Fruit fly (Drosophila melanogaster): ENCODE measurements around the gene knrl.

knrl gene

DNA sequence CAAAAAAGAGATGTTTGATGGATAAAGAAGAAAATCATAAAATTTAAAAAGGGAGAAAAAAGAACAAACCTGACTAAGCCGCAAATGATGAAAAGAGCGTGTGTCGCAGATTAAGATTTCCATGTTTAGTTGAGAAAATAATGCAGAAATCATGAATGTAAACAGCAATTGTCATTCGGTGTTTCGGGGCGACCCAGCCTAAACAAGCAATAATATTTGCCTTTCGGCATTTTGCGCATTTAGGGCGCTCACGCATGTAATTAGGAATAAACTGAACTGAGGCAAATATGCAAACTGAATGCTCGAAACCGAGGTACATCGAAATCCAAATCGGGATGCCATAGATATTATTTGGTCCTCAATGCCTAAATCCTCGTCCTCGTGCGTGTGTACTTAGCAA is 8.7 kb upstream of the knrl start:
- no peak for TF ChIP-seq CG17801 (GFP tag; optimal IDR thresholded peaks at IDR 0.05; ENCODE audit: partially characterized antibody)

DNA sequence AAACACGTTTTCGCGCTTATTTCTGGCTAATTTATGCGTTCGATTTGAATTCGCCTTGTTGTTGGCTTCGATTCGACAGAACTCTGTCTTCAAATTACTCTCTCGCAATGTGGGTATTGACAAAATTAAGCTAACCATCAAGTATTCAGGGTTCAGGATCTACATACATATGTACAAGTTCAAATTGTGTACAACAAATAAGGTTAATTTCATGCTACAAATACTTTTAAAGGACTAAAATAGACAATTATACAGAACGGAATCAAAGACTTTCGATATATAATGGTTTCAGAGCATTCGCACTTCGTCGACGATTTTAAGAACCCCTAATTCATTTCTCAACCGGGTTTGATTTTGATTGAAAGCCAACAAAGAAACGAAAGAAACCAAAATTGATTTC is 4.2 kb upstream of the knrl start:
- TF ChIP-seq CG17801 (GFP tag; optimal IDR thresholded peaks at IDR 0.05; ENCODE audit: partially characterized antibody), result no peak

DNA sequence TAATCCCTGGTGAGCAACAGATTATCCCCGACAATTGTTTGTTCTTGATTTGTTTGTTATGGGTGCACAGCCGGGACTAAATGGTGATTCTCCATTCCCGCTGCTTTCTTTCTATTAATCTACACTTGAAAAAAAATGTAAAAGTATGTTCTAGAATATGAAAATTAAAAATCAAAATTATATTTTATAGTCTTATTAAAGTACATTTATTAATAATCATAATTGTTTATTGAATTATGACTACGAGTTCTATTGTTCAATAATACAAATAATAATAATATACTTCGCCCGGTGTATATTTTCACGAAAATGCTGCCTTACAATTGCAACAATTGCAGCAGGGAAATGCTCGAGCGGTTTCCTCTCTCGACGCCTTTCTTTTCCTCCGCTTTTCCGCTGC is 3.1 kb upstream of the knrl start:
- TF ChIP-seq CG17801 (GFP tag; optimal IDR thresholded peaks at IDR 0.05; ENCODE audit: partially characterized antibody), result no peak

DNA sequence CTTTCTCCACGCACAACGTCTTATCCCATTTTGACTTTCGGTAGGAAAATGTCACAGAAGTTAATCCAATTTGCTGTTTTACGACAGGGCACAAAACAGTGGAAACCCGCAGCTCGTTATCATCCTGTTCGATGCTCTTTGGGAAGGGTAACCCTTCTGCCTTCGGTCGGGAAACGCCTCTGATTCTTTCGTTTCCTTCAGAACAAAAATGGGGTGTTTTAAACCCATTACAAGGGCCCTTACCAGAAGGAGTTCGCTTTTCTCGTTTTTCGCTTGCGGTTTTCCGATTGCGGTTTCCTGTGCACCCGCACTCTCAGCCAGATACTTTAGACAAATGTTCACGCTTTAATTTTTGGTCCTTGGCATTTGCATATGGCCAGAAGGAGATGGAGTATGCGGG is 2.7 kb upstream of the knrl start:
- no peak for TF ChIP-seq CG17801 (GFP tag; optimal IDR thresholded peaks at IDR 0.05; ENCODE audit: partially characterized antibody)

DNA sequence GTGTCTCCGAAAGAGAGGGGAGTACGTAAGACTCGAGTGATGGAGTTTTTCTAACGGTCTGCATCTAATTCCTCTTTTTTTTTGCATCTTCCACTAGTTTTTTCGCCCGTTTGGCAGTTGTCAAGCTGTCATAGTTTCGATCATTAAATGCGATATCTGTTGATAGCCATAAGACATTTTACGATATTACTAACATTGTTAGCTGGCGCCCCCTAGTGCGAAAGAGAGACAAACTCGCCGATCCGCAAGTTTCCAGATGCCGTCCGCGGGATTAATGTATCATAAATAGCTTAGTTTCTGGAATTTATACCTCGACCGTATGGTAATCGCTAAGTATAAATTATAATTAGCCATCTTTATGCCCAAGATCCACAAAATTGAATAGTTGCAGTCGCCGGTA is 1.7 kb upstream of the knrl start:
- TF ChIP-seq CG17801 (GFP tag; optimal IDR thresholded peaks at IDR 0.05; ENCODE audit: partially characterized antibody), result no peak

DNA sequence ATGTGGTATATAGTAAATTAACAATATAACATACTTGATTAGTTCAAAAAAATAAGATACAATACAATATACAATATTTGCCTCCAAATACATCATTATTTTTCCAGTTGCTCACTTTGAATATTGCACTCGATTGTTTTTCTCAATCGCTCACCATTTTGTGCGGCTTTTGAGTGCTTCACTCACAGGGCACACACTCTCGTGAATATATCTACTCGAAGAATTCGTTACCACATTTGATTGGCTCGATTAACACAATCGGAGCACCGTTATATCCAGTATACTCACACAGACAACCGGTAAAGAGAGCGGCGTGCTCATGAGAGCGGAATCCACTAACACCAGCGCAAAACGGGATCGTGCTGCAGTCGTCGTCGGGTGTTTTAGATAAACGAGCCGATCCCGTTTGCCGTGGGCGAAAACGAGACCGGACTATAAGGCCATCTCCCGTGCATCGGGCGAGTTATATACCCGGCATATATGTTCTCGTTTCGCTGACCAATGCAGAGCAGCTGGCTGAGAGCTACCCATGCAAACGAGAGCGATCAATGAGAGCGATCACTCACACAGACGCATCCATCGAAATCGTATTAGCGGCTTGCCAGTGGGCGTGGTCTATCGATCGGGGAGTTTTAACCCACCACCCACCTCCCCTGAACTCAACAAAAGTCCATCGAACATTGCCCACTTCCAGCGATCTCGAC is 1.1 kb upstream of the knrl start:
- TF ChIP-seq CG17801 (GFP tag; optimal IDR thresholded peaks at IDR 0.05; ENCODE audit: partially characterized antibody), result no peak

DNA sequence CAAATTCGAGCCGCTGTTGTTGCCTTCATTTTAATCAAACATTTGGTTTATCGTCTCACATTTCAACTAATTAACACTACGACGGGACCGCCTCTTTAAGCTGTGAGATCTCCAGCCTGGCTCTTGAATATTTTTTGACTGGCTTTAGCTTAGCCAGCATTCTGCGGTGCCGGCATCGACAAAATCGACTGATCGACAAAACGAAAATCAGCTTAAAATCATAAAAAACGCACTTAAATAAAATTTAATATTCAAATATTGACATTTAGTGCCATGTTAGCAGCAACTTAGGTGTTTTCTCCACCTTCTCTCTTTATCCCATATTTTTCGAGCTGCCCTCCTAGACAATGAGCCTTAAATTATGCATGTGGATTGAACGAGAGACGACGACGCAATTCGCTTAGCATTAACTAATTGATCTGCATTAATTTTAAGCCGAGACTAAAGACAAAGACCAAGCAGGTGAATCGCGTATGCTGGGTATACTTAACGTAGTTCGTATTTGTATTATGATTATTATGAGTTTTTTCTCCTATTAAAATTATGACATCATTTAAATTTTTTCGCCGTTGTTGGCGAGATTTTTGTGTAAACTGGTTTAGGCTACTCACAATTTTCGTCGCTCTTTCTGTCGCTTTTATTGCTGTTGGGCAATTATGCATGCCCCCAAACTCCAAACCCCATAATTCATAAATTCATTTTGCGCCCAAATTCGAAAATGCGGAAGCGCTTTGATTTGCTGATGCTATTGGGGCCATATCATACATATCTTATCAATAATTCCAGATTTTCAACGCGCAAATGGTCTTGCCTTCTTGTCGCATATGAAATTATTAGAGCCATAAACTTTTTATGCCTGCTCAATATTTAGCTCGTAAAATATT is 3.8 kb downstream of the knrl start:
- no peak for TF ChIP-seq CG17801 (GFP tag; optimal IDR thresholded peaks at IDR 0.05; ENCODE audit: partially characterized antibody)

DNA sequence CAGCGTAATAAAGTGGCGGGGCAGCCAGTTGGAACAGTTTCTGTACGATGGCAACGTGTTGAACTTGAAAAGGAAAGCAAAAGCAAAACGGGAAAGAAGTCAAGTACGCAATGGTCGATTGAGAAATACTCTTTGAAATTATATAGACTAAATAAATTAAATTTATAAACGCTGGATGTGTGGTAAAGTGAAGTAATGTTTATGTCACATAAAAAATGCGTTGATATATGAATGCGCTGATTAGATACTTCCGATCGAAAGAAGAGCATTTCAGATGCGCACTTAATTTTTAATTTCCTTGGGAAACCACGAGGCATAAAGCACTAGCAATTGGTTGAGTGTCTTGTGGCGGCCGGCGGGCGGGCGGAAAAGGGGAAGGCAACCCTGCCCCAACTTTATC is 7.6 kb downstream of the knrl start:
- no peak for TF ChIP-seq CG17801 (GFP tag; optimal IDR thresholded peaks at IDR 0.05; ENCODE audit: partially characterized antibody)

DNA sequence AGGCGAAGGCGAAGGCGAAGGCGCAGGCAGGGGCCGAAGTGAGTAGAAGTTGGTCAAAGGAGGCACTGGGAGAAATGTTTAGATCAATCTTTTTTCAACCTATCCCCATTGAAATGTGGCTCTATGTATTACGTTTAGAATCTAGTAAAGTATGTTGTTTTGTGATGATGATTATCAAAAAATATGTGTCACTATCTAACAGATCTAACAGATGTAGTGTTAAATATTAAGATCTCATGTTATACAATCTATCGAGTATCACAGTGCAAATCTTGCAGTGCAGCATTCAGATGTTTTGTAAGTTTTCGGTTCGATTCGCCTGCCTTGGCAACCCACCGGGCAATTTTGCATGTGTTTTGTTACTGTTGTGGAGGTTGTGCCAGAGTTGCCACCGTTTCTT is 10.0 kb downstream of the knrl start:
- TF ChIP-seq CG17801 (GFP tag; optimal IDR thresholded peaks at IDR 0.05; ENCODE audit: partially characterized antibody), result no peak

DNA sequence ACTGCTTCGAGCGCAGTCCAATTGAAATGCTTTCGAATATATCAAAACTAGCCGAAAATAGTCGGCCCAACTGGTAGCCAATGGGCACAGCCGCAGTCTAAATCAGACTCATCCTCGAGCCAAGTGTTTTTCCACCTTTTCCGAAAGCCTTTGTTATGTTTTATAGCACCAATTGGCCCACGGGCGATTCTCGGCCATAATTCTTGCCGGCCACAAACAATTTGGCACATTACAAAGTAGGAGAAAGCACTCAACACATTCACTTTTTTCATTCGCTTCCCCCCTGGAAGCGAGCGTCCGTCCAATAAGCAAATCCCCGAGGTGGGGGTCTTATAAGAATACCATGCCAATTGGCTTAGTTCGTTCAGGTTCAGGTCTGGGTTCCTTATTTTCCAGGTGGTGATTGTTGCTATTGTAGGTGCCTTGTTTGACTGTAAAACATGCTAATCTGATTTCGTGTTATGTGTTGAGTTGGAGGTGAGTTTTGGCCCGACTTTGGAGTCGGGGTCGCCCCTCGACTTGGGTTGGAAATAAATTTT is 16.7 kb downstream of the knrl start:
- TF ChIP-seq CG17801 (GFP tag; optimal IDR thresholded peaks at IDR 0.05; ENCODE audit: partially characterized antibody), result no peak

DNA sequence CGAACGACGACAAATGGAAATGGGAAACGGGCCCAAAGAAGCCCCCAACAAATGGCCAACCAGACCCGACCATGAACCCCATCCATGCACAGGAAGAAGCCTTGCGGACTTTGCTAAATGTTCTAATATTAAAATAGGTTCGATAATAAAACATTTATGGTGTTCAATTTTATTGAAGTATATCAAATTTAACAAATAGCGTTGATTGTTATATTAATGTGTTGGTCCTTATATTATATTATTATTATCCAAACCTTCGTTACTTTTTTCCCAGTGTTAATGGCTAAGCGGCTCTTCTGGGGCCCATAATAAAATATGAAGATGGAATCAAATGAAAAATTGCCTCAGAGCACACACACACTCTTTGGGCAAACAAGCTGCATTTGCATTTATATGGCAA is 17.8 kb downstream of the knrl start:
- TF ChIP-seq CG17801 (GFP tag; optimal IDR thresholded peaks at IDR 0.05; ENCODE audit: partially characterized antibody), result no peak

DNA sequence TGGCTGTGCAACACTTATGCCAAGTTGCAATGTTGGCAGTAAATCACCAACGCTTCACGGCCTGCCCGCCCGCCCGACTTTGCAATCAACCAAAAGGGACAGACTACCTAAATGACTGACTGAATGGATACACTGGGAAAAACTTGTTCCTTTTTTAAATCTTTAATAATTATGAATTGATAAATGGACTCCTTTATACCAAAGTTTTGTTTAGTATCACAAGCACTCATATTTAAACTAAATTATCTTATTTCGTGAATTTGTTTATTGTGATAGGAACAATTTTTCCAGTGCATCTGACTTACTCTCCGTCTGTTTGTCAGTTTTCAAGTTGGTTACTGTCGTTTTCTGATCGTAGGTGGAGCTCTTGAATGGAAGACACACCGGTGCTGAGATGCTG is 19.8 kb downstream of the knrl start:
- no peak for TF ChIP-seq CG17801 (GFP tag; optimal IDR thresholded peaks at IDR 0.05; ENCODE audit: partially characterized antibody)

DNA sequence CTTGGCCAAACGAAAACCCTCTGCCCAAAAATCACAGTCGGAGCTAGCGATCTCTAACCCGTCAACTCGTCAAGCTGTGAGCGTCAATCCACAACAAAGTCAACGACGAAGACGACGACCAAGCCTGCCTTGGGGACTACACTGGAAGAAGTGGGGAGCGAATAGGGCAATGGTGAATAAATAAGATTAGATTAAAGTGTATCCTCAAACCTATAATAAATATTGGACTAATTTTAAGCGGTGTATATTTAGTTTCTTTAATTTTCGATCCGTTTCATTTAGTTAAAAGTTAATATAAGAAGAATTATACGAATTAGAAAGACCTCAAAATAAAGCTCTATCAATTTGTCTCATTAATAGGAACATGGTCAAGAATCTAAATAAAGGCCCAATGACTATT is 24.6 kb downstream of the knrl start:
- TF ChIP-seq CG17801 (GFP tag; optimal IDR thresholded peaks at IDR 0.05; ENCODE audit: partially characterized antibody), result no peak

DNA sequence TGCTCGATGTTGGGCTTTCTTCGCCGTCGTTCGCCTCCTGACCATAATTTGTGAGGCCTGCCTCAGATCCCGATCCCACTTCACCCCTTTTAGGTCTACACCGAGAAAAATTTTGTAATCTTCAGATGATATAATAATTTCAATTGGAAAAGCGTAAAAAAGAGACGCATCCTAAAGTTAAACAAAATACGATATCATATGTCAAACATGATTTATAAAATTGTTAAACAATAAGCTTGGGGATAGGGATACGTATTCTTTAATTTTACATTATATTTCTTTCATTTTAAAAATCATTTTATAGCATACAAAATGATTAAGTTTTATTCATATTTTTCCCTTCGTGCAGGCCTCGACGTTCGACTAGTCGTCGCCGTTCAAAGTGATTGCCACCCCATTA is 27.9 kb downstream of the knrl start:
- no peak for TF ChIP-seq CG17801 (GFP tag; optimal IDR thresholded peaks at IDR 0.05; ENCODE audit: partially characterized antibody)

DNA sequence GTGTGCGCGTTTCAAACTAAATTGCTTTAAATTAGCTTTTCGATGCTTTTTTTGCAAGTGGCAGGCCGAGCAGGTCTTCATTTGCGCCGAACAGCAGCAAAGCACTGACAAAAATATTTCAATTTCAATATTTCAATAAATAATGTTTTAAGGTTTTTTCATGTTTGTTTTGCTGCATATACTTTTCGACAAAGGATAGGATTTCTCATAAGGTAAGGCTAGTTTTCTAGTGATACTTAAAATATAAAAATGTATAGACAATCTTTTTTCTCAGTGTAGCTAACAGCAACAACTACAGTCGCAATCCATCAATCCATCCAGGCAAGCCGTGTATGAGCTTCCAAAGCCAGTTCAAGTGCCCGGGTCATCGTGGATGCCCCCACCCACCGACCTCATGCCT is 31.9 kb downstream of the knrl start:
- TF ChIP-seq CG17801 (GFP tag; optimal IDR thresholded peaks at IDR 0.05; ENCODE audit: partially characterized antibody), result no peak

DNA sequence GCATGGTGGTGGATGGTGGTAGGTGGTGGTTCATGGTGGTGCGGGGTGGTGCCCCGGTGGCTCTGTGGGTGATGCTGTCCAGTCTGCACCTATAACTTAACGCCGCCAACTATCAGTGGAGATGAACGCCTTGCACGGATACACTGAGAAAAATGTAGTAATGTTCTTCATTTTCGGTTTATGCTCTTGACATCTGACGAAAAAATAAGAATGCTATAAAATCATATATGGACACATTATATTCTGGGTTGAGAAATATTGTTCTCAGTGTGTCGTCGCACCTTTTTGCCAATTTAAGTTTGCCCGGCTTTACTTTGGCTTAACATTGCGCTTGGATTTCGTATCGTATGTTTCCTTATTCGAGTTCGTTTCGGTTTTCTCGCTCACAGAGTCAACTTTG is 34.4 kb downstream of the knrl start:
- no peak for TF ChIP-seq CG17801 (GFP tag; optimal IDR thresholded peaks at IDR 0.05; ENCODE audit: partially characterized antibody)

Measured in ovary, adult (tissue).